Worm (Caenorhabditis elegans): Measurements from ENCODE around the gene Y39A1A.18.
A peak's percentile ranks its signal among the peaks of the same experiment; 100 is the strongest.

Gene Y39A1A.18

ce11 chrIII:10742382-10742860 lies 48.1 kb upstream of the Y39A1A.18 start, which contains the start of the genes tbb-1 and rib-2 (continued):
- no peak for TF ChIP-seq repo-1 (tag; optimal IDR thresholded peaks at IDR 0.05)
- TF ChIP-seq hsf-1 (GFP tag; IDR thresholded peaks at IDR 0.05), result peak; percentile 95
- peak; percentile 76 for TF ChIP-seq tbp1 (GFP tag; optimal IDR thresholded peaks at IDR 0.05)
- peak; percentile 97 for TF ChIP-seq B0019.2 (GFP tag; conservative IDR thresholded peaks at IDR 0.05)
- TF ChIP-seq lsy-27 (tag; optimal IDR thresholded peaks at IDR 0.05; ENCODE audit: borderline replicate concordance, insufficient read depth), result no peak
- peak; percentile 44; the same call in 1 of the 2 replicates for TF ChIP-seq zfh-2 (GFP tag; conservative IDR thresholded peaks at IDR 0.05)
- peak; percentile 99 for TF ChIP-seq dox-1 (GFP tag; IDR thresholded peaks at IDR 0.05)
- TF ChIP-seq K12H6.12 (tag; optimal IDR thresholded peaks at IDR 0.05), result peak; percentile 38
- peak; percentile 94 for TF ChIP-seq Y67H2A.10 (GFP tag; conservative IDR thresholded peaks at IDR 0.05)
- TF ChIP-seq Y56A3A.18 (GFP tag; IDR thresholded peaks at IDR 0.05), result no peak
- no peak for TF ChIP-seq F55B11.4 (tag; optimal IDR thresholded peaks at IDR 0.05; ENCODE audit: borderline replicate concordance, insufficient read depth)
- TF ChIP-seq ets-4 (GFP tag; optimal IDR thresholded peaks at IDR 0.05), result peak; percentile 85
- peak; percentile 36 for TF ChIP-seq snpc-4 (GFP tag; optimal IDR thresholded peaks at IDR 0.05)
- TF ChIP-seq snpc-4 (tag; optimal IDR thresholded peaks at IDR 0.05), result peak; percentile 62 to 86 (median 79)
- TF ChIP-seq lin-54 (GFP tag; optimal IDR thresholded peaks at IDR 0.05), result peak; percentile 99
- peak; percentile 68 for TF ChIP-seq lin-40 (tag; optimal IDR thresholded peaks at IDR 0.05)

- peak; percentile 54 for TF ChIP-seq snpc-1.3 (tag; optimal IDR thresholded peaks at IDR 0.05; ENCODE audit: insufficient read depth)
- TF ChIP-seq aptf-2 (GFP tag; conservative IDR thresholded peaks at IDR 0.05), result no peak
- no peak for TF ChIP-seq ceh-79 (tag; optimal IDR thresholded peaks at IDR 0.05)
- TF ChIP-seq tlf-1 (GFP tag; optimal IDR thresholded peaks at IDR 0.05), result peak; percentile 46
- peak; percentile 60 for TF ChIP-seq ama-1 (optimal IDR thresholded peaks at IDR 0.05)
- peak in 1 of 2 experiments; percentile 10 for TF ChIP-seq ama-1 (GFP tag; optimal IDR thresholded peaks at IDR 0.05)
- TF ChIP-seq nfyb-1 (GFP tag; IDR thresholded peaks at IDR 0.05), result 0 out of 2 replicates have a peak, but pooled peaks have one; percentile 12
- TF ChIP-seq mes-4 (tag; optimal IDR thresholded peaks at IDR 0.05), result no peak
- no peak for TF ChIP-seq T07F8.4 (tag; optimal IDR thresholded peaks at IDR 0.05)
- no peak for TF ChIP-seq B0019.2 (GFP tag; conservative IDR thresholded peaks at IDR 0.05)
- TF ChIP-seq Y79H2A.3 (GFP tag; conservative IDR thresholded peaks at IDR 0.05), result no peak
- peak; percentile 20 for TF ChIP-seq efl-1 (GFP tag; optimal IDR thresholded peaks at IDR 0.05)
- 0 out of 2 replicates have a peak, but pooled peaks have one; percentile 11 for TF ChIP-seq F39B2.1 (GFP tag; IDR thresholded peaks at IDR 0.05)
- TF ChIP-seq cebp-2 (GFP tag; IDR thresholded peaks at IDR 0.05), result no peak
- no peak for TF ChIP-seq lir-1 (GFP tag; conservative IDR thresholded peaks at IDR 0.05)
- TF ChIP-seq rcor-1 (GFP tag; IDR thresholded peaks at IDR 0.05), result 0 out of 2 replicates have a peak, but pooled peaks have one; percentile 29
- peak; percentile 28; the same call in 1 of the 2 replicates for TF ChIP-seq F33H1.4 (GFP tag; IDR thresholded peaks at IDR 0.05)
- peak; percentile 29 for TF ChIP-seq snpc-1.1 (tag; optimal IDR thresholded peaks at IDR 0.05; ENCODE audit: insufficient read depth)
- TF ChIP-seq mcd-1 (GFP tag; IDR thresholded peaks at IDR 0.05), result peak; percentile 6; the same call in 1 of the 2 replicates
- no peak for TF ChIP-seq zim-3 (tag; optimal IDR thresholded peaks at IDR 0.05)
- no peak for TF ChIP-seq nhr-120 (GFP tag; IDR thresholded peaks at IDR 0.05)
- no peak; the same call in 1 of the 2 replicates for TF ChIP-seq cebp-1 (GFP tag; IDR thresholded peaks at IDR 0.05)
- TF ChIP-seq cebp-1 (tag; optimal IDR thresholded peaks at IDR 0.05), result peak; percentile 9
- TF ChIP-seq B0336.3 (GFP tag; IDR thresholded peaks at IDR 0.05), result peak; percentile 26; the same call in 1 of the 2 replicates
- TF ChIP-seq Y67H2A.10 (GFP tag; conservative IDR thresholded peaks at IDR 0.05), result 0 out of 2 replicates have a peak, but pooled peaks have one; percentile 30
- peak; percentile 41; the same call in 1 of the 2 replicates for TF ChIP-seq lin-26 (GFP tag; IDR thresholded peaks at IDR 0.05)
- TF ChIP-seq Y53G8AR.9 (GFP tag; conservative IDR thresholded peaks at IDR 0.05), result peak; percentile 61; the same call in 1 of the 2 replicates
- no peak for TF ChIP-seq let-607 (tag; optimal IDR thresholded peaks at IDR 0.05)
- TF ChIP-seq lag-1 (GFP tag; IDR thresholded peaks at IDR 0.05), result no peak
- TF ChIP-seq nhr-27 (tag; optimal IDR thresholded peaks at IDR 0.05), result peak; percentile 14
- 0 out of 2 replicates have a peak, but pooled peaks have one; percentile 38 for TF ChIP-seq ekl-4 (GFP tag; IDR thresholded peaks at IDR 0.05)
- no peak for TF ChIP-seq F57C9.4 (tag; optimal IDR thresholded peaks at IDR 0.05)
Observed at ce11 chrIII:10740518-10740917, 46.2 kb upstream of the Y39A1A.18 start, which contains the start of gene K01G5.8. Gene K01G5.8 (minus strand): TSS chrIII:10740772.
